Worm (Caenorhabditis elegans) whole organism, early embryonic: ENCODE measurements around the gene cdk-5.

Experiments used
- B0310.2 ChIP-seq: sonication (generic microtip); optimal IDR thresholded peaks from 2 replicates; lab custom pipeline; 2016; ENCODE audit warnings: mild to moderate bottlenecking, missing genetic modification characterization, missing compliant biosample characterization
- ama-1 ChIP-seq: fragments of 150-350 bp; optimal IDR thresholded peaks from 2 replicates; lab custom pipeline; 2014
- ets-7 ChIP-seq: sonication (generic microtip); optimal IDR thresholded peaks from 2 replicates; lab custom pipeline; 2016; ENCODE audit warnings: missing genotype, missing genetic modification characterization, missing compliant biosample characterization
- flt-1 ChIP-seq: fragments of 200-800 bp; sonication (Bioruptor generic); IDR thresholded peaks from 2 replicates; pipeline ENCODE4 v1.3.6; 2022; ENCODE audit warnings: missing genetic modification characterization, missing compliant biosample characterization
- hmbx-1 ChIP-seq: sonication (generic microtip); optimal IDR thresholded peaks from 2 replicates; lab custom pipeline; 2016; ENCODE audit warnings: mild to moderate bottlenecking, missing genetic modification characterization, missing compliant biosample characterization
- hmg-4 ChIP-seq: fragments of 200-800 bp; sonication (Bioruptor generic); optimal IDR thresholded peaks from 2 replicates; lab custom pipeline; 2018; ENCODE audit warnings: mild to moderate bottlenecking, missing genetic modification characterization, missing compliant biosample characterization
- pes-1 ChIP-seq: fragments of 200-800 bp; sonication (Bioruptor generic); IDR thresholded peaks from 2 replicates; pipeline ENCODE4 v1.3.6; 2022; ENCODE audit warnings: missing genetic modification reagents, missing genetic modification characterization, missing compliant biosample characterization
- scrt-1 ChIP-seq: fragments of 200-800 bp; sonication (Bioruptor generic); IDR thresholded peaks from 2 replicates; pipeline ENCODE4 v1.3.6; 2022; ENCODE audit warnings: missing genetic modification characterization, missing compliant biosample characterization
- tra-4 ChIP-seq: sonication (generic microtip); optimal IDR thresholded peaks from 2 replicates; lab custom pipeline; 2017; ENCODE audit warnings: missing genetic modification characterization, missing compliant biosample characterization

DNA sequence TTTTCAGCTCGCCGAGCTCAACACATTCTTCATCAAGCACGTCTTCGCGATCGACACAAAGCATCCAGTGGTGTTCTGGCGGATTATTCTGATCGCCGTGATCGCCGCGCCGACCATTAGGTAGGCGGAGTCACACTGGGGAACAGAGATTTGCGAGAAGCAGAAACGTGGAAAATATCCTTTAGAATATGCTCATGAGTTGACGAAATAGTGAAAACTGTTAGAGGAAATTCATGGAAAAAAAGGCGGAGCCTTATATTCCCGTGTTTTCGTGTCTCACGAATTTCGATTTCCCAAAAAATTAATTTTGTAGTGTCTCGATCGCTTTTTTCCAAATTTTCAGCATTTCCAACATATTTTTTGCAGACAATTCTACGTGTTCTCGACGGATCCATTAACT is 8.3 kb upstream of the cdk-5 start:
- TF ChIP-seq ama-1 (lab: Kevin White, UChicago) (no peak), pes-1 (GFP tag; lab: Robert Waterston, UW) (no peak), hmbx-1 (tag; lab: Kevin White, UChicago) (no peak), scrt-1 (GFP tag; lab: Robert Waterston, UW) (no peak), ets-7 (tag; lab: Kevin White, UChicago) (no peak), flt-1 (GFP tag; lab: Robert Waterston, UW) (no peak), B0310.2 (tag; lab: Kevin White, UChicago) (no peak), hmg-4 (GFP tag; lab: Kevin White, UChicago) (no peak), tra-4 (tag; lab: Kevin White, UChicago) (no peak)
